Worm (Caenorhabditis elegans) whole organism, L4/young adult: Measurements from ENCODE around the gene fbxb-91.

Experiments used
- W03F9.2 ChIP-seq: fragments of 150-350 bp; optimal IDR thresholded peaks from 2 replicates; lab custom pipeline; 2014; ENCODE audit warnings: missing biosample characterization, missing genetic modification characterization
- dao-5 ChIP-seq: sonication (generic microtip); optimal IDR thresholded peaks from 2 replicates; lab custom pipeline; 2016; ENCODE audit warnings: missing genotype, missing genetic modification characterization, moderate library complexity, missing compliant biosample characterization
- him-1 ChIP-seq: sonication (generic microtip); optimal IDR thresholded peaks from 2 replicates; lab custom pipeline; 2016; ENCODE audit warnings: missing genotype, missing genetic modification reagents, missing genetic modification characterization, missing compliant biosample characterization

- TF ChIP-seq W03F9.2 (tag; lab: Kevin White, UChicago) (no peak), him-1 (tag; lab: Kevin White, UChicago) (no peak), dao-5 (tag; lab: Kevin White, UChicago) (no peak)
Observed at ce11 chrII:3788356-3788962, 37.9 kb upstream of the fbxb-91 start.
